Fruit fly (Drosophila melanogaster): ENCODE data around the gene CG15170.

The CG15170 gene

dm6 chr2L:18985201-18986124 lies 4.6 kb downstream of the CG15170 start:
- TF ChIP-seq CG8478 (optimal IDR thresholded peaks at IDR 0.05): no peak
- no peak for TF ChIP-seq usp (GFP tag; optimal IDR thresholded peaks at IDR 0.05)
- no peak for TF ChIP-seq pan (optimal IDR thresholded peaks at IDR 0.05)
- TF ChIP-seq psq (optimal IDR thresholded peaks at IDR 0.05): no peak
- no peak for TF ChIP-seq EcR (GFP tag; optimal IDR thresholded peaks at IDR 0.05)
- no peak for TF ChIP-seq Dll (optimal IDR thresholded peaks at IDR 0.05)

- TF ChIP-seq psq (optimal IDR thresholded peaks at IDR 0.05) (no peak), CG8478 (optimal IDR thresholded peaks at IDR 0.05) (no peak)
Observed at dm6 chr2L:18984158-18984557, 5.9 kb downstream of the CG15170 start.

dm6 chr2L:18982826-18983758 lies 6.9 kb downstream of the CG15170 start:
- TF ChIP-seq usp (GFP tag; optimal IDR thresholded peaks at IDR 0.05): no peak
- TF ChIP-seq pan (optimal IDR thresholded peaks at IDR 0.05): no peak

dm6 chr2L:18981947-18982579 lies 8.0 kb downstream of the CG15170 start:
- TF ChIP-seq psq (optimal IDR thresholded peaks at IDR 0.05): no peak
- no peak for TF ChIP-seq CG8478 (optimal IDR thresholded peaks at IDR 0.05)
- no peak for TF ChIP-seq EcR (GFP tag; optimal IDR thresholded peaks at IDR 0.05)
- no peak for TF ChIP-seq usp (GFP tag; optimal IDR thresholded peaks at IDR 0.05)
- TF ChIP-seq pan (optimal IDR thresholded peaks at IDR 0.05): no peak
- TF ChIP-seq Dll (optimal IDR thresholded peaks at IDR 0.05): no peak

- TF ChIP-seq Dll (optimal IDR thresholded peaks at IDR 0.05) (no peak), EcR (GFP tag; optimal IDR thresholded peaks at IDR 0.05) (no peak), pan (optimal IDR thresholded peaks at IDR 0.05) (no peak)
Observed at dm6 chr2L:18981484-18981883, 8.5 kb downstream of the CG15170 start.

- TF ChIP-seq usp (GFP tag; optimal IDR thresholded peaks at IDR 0.05) (no peak), EcR (GFP tag; optimal IDR thresholded peaks at IDR 0.05) (no peak), psq (optimal IDR thresholded peaks at IDR 0.05) (no peak), pan (optimal IDR thresholded peaks at IDR 0.05) (no peak), Dll (optimal IDR thresholded peaks at IDR 0.05) (no peak), CG8478 (optimal IDR thresholded peaks at IDR 0.05) (no peak)
Observed at dm6 chr2L:18980982-18981381, 9.1 kb downstream of the CG15170 start.

dm6 chr2L:18979407-18979806 lies 10.6 kb downstream of the CG15170 start:
- TF ChIP-seq EcR (GFP tag; optimal IDR thresholded peaks at IDR 0.05) (no peak), Dll (optimal IDR thresholded peaks at IDR 0.05) (no peak), CG8478 (optimal IDR thresholded peaks at IDR 0.05) (no peak)

- TF ChIP-seq CG8478 (optimal IDR thresholded peaks at IDR 0.05) (no peak), pan (optimal IDR thresholded peaks at IDR 0.05) (no peak), EcR (GFP tag; optimal IDR thresholded peaks at IDR 0.05) (no peak), psq (optimal IDR thresholded peaks at IDR 0.05) (no peak), Dll (optimal IDR thresholded peaks at IDR 0.05) (no peak), usp (GFP tag; optimal IDR thresholded peaks at IDR 0.05) (no peak)
Observed at dm6 chr2L:18978923-18979322, 11.1 kb downstream of the CG15170 start.

- TF ChIP-seq psq (optimal IDR thresholded peaks at IDR 0.05) (no peak), Dll (optimal IDR thresholded peaks at IDR 0.05) (no peak), CG8478 (optimal IDR thresholded peaks at IDR 0.05) (no peak)
Observed at dm6 chr2L:18976749-18977148, 13.3 kb downstream of the CG15170 start.

- no peak for TF ChIP-seq usp (GFP tag; optimal IDR thresholded peaks at IDR 0.05)
- no peak for TF ChIP-seq psq (optimal IDR thresholded peaks at IDR 0.05)
- no peak for TF ChIP-seq EcR (GFP tag; optimal IDR thresholded peaks at IDR 0.05)
- TF ChIP-seq pan (optimal IDR thresholded peaks at IDR 0.05): no peak
- TF ChIP-seq CG8478 (optimal IDR thresholded peaks at IDR 0.05): no peak
- no peak for TF ChIP-seq Dll (optimal IDR thresholded peaks at IDR 0.05)
Observed at dm6 chr2L:18974063-18974779, 15.8 kb downstream of the CG15170 start, which contains the start of the genes L2HGDH and CG10431. Gene L2HGDH (minus strand): TSS chr2L:18974448. Gene CG10431 (plus strand): TSS chr2L:18974710.

dm6 chr2L:18968370-18969105 lies 21.5 kb downstream of the CG15170 start, which contains the start of the genes Nak and Tango6:
Gene Nak (minus strand): TSS chr2L:18968744.
Gene Tango6 (plus strand): TSS chr2L:18969028.
- no peak for TF ChIP-seq psq (optimal IDR thresholded peaks at IDR 0.05)
- TF ChIP-seq pan (optimal IDR thresholded peaks at IDR 0.05): no peak
- no peak for TF ChIP-seq Dll (optimal IDR thresholded peaks at IDR 0.05)
- TF ChIP-seq usp (GFP tag; optimal IDR thresholded peaks at IDR 0.05): no peak
- TF ChIP-seq CG8478 (optimal IDR thresholded peaks at IDR 0.05): peak; percentile 14

Data from whole organism.